Worm (Caenorhabditis elegans) whole organism, midembryonic: ENCODE measurements around the gene W07G4.1.

Experiments used
- T22C8.4 ChIP-seq: fragments of 200-800 bp; sonication (Bioruptor generic); IDR thresholded peaks from 2 replicates; pipeline ENCODE4 v1.3.6; 2022; ENCODE audit warnings: missing genetic modification characterization, missing compliant biosample characterization
- klf-2 ChIP-seq: fragments of 200-800 bp; sonication (Bioruptor generic); conservative IDR thresholded peaks from 2 replicates; pipeline ENCODE4 v1.3.6; 2022; ENCODE audit warnings: missing genetic modification reagents, missing genetic modification characterization, missing compliant biosample characterization
- tab-1 ChIP-seq: fragments of 200-800 bp; sonication (Bioruptor generic); IDR thresholded peaks from 2 replicates; pipeline ENCODE4 v1.3.6; 2022; ENCODE audit warnings: missing genetic modification characterization, missing compliant biosample characterization
- ztf-23 ChIP-seq: fragments of 200-800 bp; sonication (Bioruptor generic); IDR thresholded peaks from 2 replicates; pipeline ENCODE4 v1.3.6; 2022; ENCODE audit warnings: missing genetic modification reagents, missing genetic modification characterization, missing compliant biosample characterization

DNA sequence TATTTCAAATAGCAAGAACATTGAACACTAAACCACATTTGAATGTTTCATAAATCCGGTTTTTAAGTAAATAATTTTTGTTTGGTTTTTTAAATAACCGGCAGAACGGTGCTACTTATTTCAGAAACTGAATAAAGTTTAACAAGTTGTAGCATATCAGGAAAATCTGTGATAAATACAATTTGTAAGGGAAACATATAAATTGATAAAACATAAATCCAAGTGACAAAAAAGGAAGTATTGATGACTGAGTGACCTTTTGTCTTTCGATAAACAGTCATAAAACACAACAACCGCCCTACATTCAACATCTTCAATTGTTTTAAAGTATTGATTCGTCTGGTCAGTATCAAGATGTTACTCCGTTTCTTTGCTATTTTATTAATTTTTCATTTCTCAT lies 38.1 kb upstream of the W07G4.1 start, which contains the start of gene far-5:
- TF ChIP-seq klf-2 (GFP tag; lab: Robert Waterston, UW) (no peak), tab-1 (GFP tag; lab: Robert Waterston, UW) (no peak), T22C8.4 (GFP tag; lab: Robert Waterston, UW) (no peak), ztf-23 (GFP tag; lab: Robert Waterston, UW) (no peak)
